Worm (Caenorhabditis elegans): ENCODE data around the gene ttr-27.
"Not testable (repeated sequence)": the region's sequence is repeated elsewhere in the genome, so short reads cannot be mapped to it uniquely, and the experiment has no call there.

The ttr-27 gene

DNA sequence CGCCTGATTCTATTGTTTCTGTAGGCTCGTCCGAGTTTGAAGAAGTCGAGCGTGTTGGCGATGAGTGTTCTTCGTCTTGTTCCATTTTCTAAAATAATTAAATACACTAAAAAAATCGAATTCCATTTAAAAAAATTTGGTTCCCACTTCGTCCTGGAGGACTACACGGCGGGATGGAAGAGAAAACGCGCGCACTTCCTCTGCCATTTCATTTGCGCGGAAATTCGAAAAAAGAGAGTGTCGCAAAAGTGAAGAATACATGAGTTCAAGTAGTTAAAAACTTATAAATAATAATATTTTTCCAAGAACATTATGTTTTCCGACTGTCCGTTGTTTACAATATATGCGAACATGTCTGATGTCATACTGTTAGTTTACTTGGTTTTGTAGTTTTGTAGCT lies 34.0 kb downstream of the ttr-27 start, which contains the start of gene T07F10.3 (continued):
- TF ChIP-seq C38D4.7 (GFP tag; optimal IDR thresholded peaks at IDR 0.05) (no peak), pqm-1 (tag; optimal IDR thresholded peaks at IDR 0.05) (peak; percentile 74), npax-4 (tag; optimal IDR thresholded peaks at IDR 0.05) (no peak), ceh-22 (tag; optimal IDR thresholded peaks at IDR 0.05) (no peak), madf-2 (tag; optimal IDR thresholded peaks at IDR 0.05) (peak; percentile 54), nhr-11 (tag; optimal IDR thresholded peaks at IDR 0.05) (no peak), pros-1 (tag; optimal IDR thresholded peaks at IDR 0.05) (no peak), ceh-9 (tag; optimal IDR thresholded peaks at IDR 0.05) (no peak), K02D7.2 (tag; optimal IDR thresholded peaks at IDR 0.05) (no peak), sox-4 (tag; optimal IDR thresholded peaks at IDR 0.05) (no peak), dve-1 (tag; optimal IDR thresholded peaks at IDR 0.05) (no peak), ceh-31 (tag; optimal IDR thresholded peaks at IDR 0.05) (peak; percentile 99), ceh-24 (tag; optimal IDR thresholded peaks at IDR 0.05) (no peak), Y22D7AL.16 (tag; optimal IDR thresholded peaks at IDR 0.05) (peak; percentile 35), pag-3 (tag; optimal IDR thresholded peaks at IDR 0.05; ENCODE audit: borderline replicate concordance) (no peak), syd-9 (tag; optimal IDR thresholded peaks at IDR 0.05) (no peak), ceh-6 (GFP tag; optimal IDR thresholded peaks at IDR 0.05) (no peak), ahr-1 (tag; optimal IDR thresholded peaks at IDR 0.05) (peak; percentile 66), pax-1 (tag; optimal IDR thresholded peaks at IDR 0.05) (no peak), fkh-6 (tag; optimal IDR thresholded peaks at IDR 0.05) (peak; percentile 63), odd-2 (tag; optimal IDR thresholded peaks at IDR 0.05) (no peak), pha-4 (tag; optimal IDR thresholded peaks at IDR 0.05) (no peak), tbx-2 (tag; optimal IDR thresholded peaks at IDR 0.05) (peak; percentile 97), T23F11.4 (GFP tag; optimal IDR thresholded peaks at IDR 0.05) (no peak), nhr-232 (tag; optimal IDR thresholded peaks at IDR 0.05) (no peak), C08G9.2 (tag; optimal IDR thresholded peaks at IDR 0.05) (peak; percentile 99), che-1 (tag; optimal IDR thresholded peaks at IDR 0.05) (no peak), ceh-48 (tag; optimal IDR thresholded peaks at IDR 0.05) (no peak), tbx-7 (tag; optimal IDR thresholded peaks at IDR 0.05) (peak; percentile 98), lim-6 (tag; optimal IDR thresholded peaks at IDR 0.05) (peak; percentile 86), ceh-45 (GFP tag; IDR thresholded peaks at IDR 0.05) (no peak), ceh-14 (tag; optimal IDR thresholded peaks at IDR 0.05) (peak; percentile 79), hlh-13 (GFP tag; optimal IDR thresholded peaks at IDR 0.05) (peak; percentile 15), ztf-16 (tag; optimal IDR thresholded peaks at IDR 0.05) (peak; percentile 22), ttx-3 (tag; optimal IDR thresholded peaks at IDR 0.05) (peak; percentile 21), hlh-6 (tag; optimal IDR thresholded peaks at IDR 0.05) (peak; percentile 50), ets-4 (tag; optimal IDR thresholded peaks at IDR 0.05) (peak; percentile 99)

DNA sequence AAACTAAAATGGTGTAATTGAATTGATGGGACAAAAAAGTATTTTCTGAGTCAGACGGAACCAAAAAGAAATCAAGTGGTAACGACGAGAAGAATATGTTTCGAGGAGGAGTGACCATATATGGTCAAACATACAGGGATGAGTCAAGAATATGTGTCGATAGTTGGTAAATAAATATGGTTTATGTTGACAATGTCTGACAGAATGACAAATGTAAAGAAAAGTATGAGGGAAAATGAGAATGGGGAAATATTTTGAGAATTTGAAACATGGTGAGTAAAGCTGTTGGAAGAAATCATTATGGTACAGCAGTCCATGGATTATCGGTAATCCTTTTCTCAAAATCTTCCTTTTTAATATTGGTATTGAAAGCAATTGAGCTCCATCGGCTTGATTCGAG lies 35.9 kb downstream of the ttr-27 start, which contains the start of gene nspg-1:
nspg-1 (minus strand) TSS at position 101 of the 400 bp plus-strand sequence.
- TF ChIP-seq ttx-3 (tag; optimal IDR thresholded peaks at IDR 0.05) (no peak), ceh-31 (tag; optimal IDR thresholded peaks at IDR 0.05) (no peak), eyg-1 (tag; optimal IDR thresholded peaks at IDR 0.05) (no peak), lim-6 (tag; optimal IDR thresholded peaks at IDR 0.05) (no peak), ztf-16 (tag; optimal IDR thresholded peaks at IDR 0.05) (no peak), Y22D7AL.16 (tag; optimal IDR thresholded peaks at IDR 0.05) (no peak), npax-4 (tag; optimal IDR thresholded peaks at IDR 0.05) (no peak), ceh-2 (tag; optimal IDR thresholded peaks at IDR 0.05) (no peak), dmd-4 (tag; optimal IDR thresholded peaks at IDR 0.05; ENCODE audit: borderline replicate concordance) (no peak)

DNA sequence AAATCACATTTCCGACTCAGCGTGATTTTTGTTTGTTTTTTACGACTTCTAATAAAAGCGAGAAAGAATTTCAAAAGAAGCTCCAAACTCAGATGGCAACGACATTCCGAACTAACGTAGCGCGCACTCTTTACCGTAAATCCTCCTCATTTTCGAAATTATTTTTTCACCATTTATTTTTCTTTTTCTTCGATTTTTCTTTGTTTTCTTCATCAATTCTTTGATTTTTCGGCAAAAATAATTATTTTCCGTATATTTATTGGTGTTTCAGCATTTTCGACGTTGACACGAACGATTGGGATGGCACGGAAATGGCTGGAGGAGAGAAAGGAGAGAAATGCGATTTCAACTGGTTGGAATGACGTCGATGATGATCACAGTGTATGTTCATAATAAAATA lies 38.3 kb downstream of the ttr-27 start, which contains the start of gene T07F10.5:
T07F10.5 (plus strand) TSS at position 301 of the 400 bp plus-strand sequence.
- not testable (repeated sequence) for TF ChIP-seq K09A11.1 (tag; optimal IDR thresholded peaks at IDR 0.05; ENCODE audit: insufficient read depth); pros-1 (tag; optimal IDR thresholded peaks at IDR 0.05); ceh-19 (GFP tag; optimal IDR thresholded peaks at IDR 0.05)
